Worm (Caenorhabditis elegans): Measurements from ENCODE around the gene grl-8.

- TF ChIP-seq lin-13 (tag; optimal IDR thresholded peaks at IDR 0.05) (no peak), blmp-1 (tag; optimal IDR thresholded peaks at IDR 0.05) (no peak), sptf-1 (tag; optimal IDR thresholded peaks at IDR 0.05) (no peak), elt-3 (tag; optimal IDR thresholded peaks at IDR 0.05) (no peak)
Measured at ce11 chrV:6762361-6762760, 29.5 kb upstream of the grl-8 start, which contains the start of gene T25F10.4.
